Worm (Caenorhabditis elegans) whole organism, L2 larva: ENCODE results near the gene Y37D8A.25.
A peak's percentile ranks its signal among the peaks of the same experiment; 100 is the strongest.

Experiments used
- ZK546.5 ChIP-seq: sonication (generic microtip); optimal IDR thresholded peaks from 2 replicates; lab custom pipeline; 2017; ENCODE audit warnings: missing biosample characterization, missing genetic modification characterization
- ama-1 ChIP-seq: fragments of 150-350 bp; optimal IDR thresholded peaks from 2 replicates; lab custom pipeline; 2018; ENCODE audit warnings: inconsistent platforms
- elt-1 ChIP-seq: fragments of 150-350 bp; optimal IDR thresholded peaks from 2 replicates; lab custom pipeline; 2014; ENCODE audit warnings: missing biosample characterization, missing genetic modification characterization
- elt-3 ChIP-seq: sonication (generic microtip); optimal IDR thresholded peaks from 2 replicates; lab custom pipeline; 2017; ENCODE audit warnings: missing biosample characterization, missing genetic modification characterization
- lin-11 ChIP-seq: fragments of 150-350 bp; sonication (generic microtip); optimal IDR thresholded peaks from 2 replicates; lab custom pipeline; 2014; ENCODE audit warnings: missing biosample characterization, missing genetic modification characterization, inconsistent platforms, mixed read lengths
- nhr-23 ChIP-seq: fragments of 150-350 bp; optimal IDR thresholded peaks from 2 replicates; lab custom pipeline; 2014; ENCODE audit warnings: missing biosample characterization, missing genetic modification reagents, missing genetic modification characterization
- nhr-25 ChIP-seq: fragments of 150-350 bp; sonication (generic microtip); optimal IDR thresholded peaks from 3 replicates; lab custom pipeline; 2014; ENCODE audit warnings: missing biosample characterization, missing genetic modification characterization
- nhr-77 ChIP-seq: fragments of 150-350 bp; optimal IDR thresholded peaks from 2 replicates; lab custom pipeline; 2014; ENCODE audit warnings: missing biosample characterization, missing genetic modification characterization
- unc-62 ChIP-seq: fragments of 150-350 bp; optimal IDR thresholded peaks from 2 replicates; lab custom pipeline; 2014; ENCODE audit warnings: missing biosample characterization, missing genetic modification reagents, missing genetic modification characterization

DNA sequence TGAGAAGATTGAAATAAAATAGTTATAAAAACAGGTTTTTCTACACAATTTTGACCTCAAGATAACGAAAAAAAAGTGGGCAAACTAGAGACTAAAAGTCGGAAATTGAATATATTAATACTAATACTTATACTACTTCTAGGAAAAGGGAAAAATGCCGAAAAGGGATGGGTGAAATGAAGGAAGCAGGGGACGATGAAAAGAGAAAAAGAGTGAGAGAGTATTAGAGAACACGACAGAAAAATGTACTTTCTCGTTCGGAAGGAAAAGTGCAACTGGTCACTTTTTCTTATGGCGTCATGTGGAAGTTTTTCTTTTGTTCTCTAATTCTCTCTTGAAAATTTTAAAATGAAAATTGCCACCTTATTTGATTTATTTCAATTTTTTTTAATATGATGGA, 21.3 kb upstream of the Y37D8A.25 start:
- no peak for TF ChIP-seq nhr-77
- TF ChIP-seq ama-1 = no peak
- TF ChIP-seq ZK546.5 (tag; lab: Kevin White, UChicago) = no peak
- no peak for TF ChIP-seq elt-1 (tag; lab: Kevin White, UChicago)
- no peak for TF ChIP-seq elt-3 (tag; lab: Kevin White, UChicago)
- TF ChIP-seq nhr-25 = peak; percentile 44
- TF ChIP-seq lin-11 (tag; lab: Kevin White, UChicago) = no peak
- TF ChIP-seq unc-62 (GFP tag; lab: Kevin White, UChicago) = no peak
- TF ChIP-seq nhr-23 (tag; lab: Kevin White, UChicago) = no peak
